Worm (Caenorhabditis elegans) whole organism, L4 larva: ENCODE data around the gene T02G5.7.

Source experiments
- aly-2 ChIP-seq: sonication (generic microtip); optimal IDR thresholded peaks from 2 replicates; lab custom pipeline; 2018; ENCODE audit warnings: missing biosample characterization, missing genetic modification characterization
- daf-19 ChIP-seq: fragments of 200-800 bp; sonication (Bioruptor generic); conservative IDR thresholded peaks from 2 replicates; pipeline ENCODE4 v1.3.6; 2022; ENCODE audit warnings: missing genetic modification characterization, missing compliant biosample characterization
- lin-29 ChIP-seq: fragments of 200-800 bp; sonication (Bioruptor generic); IDR thresholded peaks from 2 replicates; pipeline ENCODE4 v1.3.6; 2022; ENCODE audit warnings: missing genetic modification reagents, missing genetic modification characterization, missing compliant biosample characterization
- pha-4 ChIP-seq, 2 experiments: fragments of 150-350 bp in 1 of 2; fragments of 200-800 bp in 1 of 2; sonication (Bioruptor generic) in 1 of 2; IDR thresholded peaks in 1 of 2; optimal IDR thresholded peaks in 1 of 2; 2 replicates each; pipeline versions ENCODE4 v1.3.6 to Lab custom; 2014 to 2022; ENCODE audit warnings: missing genetic modification characterization in 2 of 2, missing genetic modification reagents in 2 of 2, missing biosample characterization in 1 of 2, missing compliant biosample characterization in 1 of 2
- unc-39 ChIP-seq: sonication (generic microtip); optimal IDR thresholded peaks from 2 replicates; lab custom pipeline; 2017; ENCODE audit warnings: missing biosample characterization, missing genetic modification characterization

- no peak for TF ChIP-seq unc-39
- no peak for TF ChIP-seq lin-29 (GFP tag; lab: Robert Waterston, UW)
- TF ChIP-seq pha-4 (GFP tag; IDR thresholded peaks at IDR 0.05; lab: Robert Waterston, UW), result no peak
- no peak for TF ChIP-seq pha-4 (tag; optimal IDR thresholded peaks at IDR 0.05; lab: Kevin White, UChicago)
- no peak for TF ChIP-seq aly-2 (tag; lab: Kevin White, UChicago)
- TF ChIP-seq daf-19, result no peak
Observed at ce11 chrII:7057860-7058259, 17.6 kb upstream of the T02G5.7 start, which contains the start of gene cth-2.
